Worm (Caenorhabditis elegans): ENCODE data around the gene nspg-13.

The nspg-13 gene

ce11 chrX:5293862-5294261 is 38.9 kb downstream of the nspg-13 start:
- TF ChIP-seq attf-3 (GFP tag; conservative IDR thresholded peaks at IDR 0.05) (no peak), hmg-20 (GFP tag; IDR thresholded peaks at IDR 0.05) (no peak), chd-7 (tag; optimal IDR thresholded peaks at IDR 0.05) (no peak), athp-1 (tag; optimal IDR thresholded peaks at IDR 0.05) (no peak), snpc-4 (GFP tag; optimal IDR thresholded peaks at IDR 0.05) (no peak), snpc-4 (tag; optimal IDR thresholded peaks at IDR 0.05) (no peak), mxl-1 (tag; optimal IDR thresholded peaks at IDR 0.05) (no peak), B0336.3 (GFP tag; IDR thresholded peaks at IDR 0.05) (no peak), F33H1.4 (GFP tag; IDR thresholded peaks at IDR 0.05) (no peak)

DNA sequence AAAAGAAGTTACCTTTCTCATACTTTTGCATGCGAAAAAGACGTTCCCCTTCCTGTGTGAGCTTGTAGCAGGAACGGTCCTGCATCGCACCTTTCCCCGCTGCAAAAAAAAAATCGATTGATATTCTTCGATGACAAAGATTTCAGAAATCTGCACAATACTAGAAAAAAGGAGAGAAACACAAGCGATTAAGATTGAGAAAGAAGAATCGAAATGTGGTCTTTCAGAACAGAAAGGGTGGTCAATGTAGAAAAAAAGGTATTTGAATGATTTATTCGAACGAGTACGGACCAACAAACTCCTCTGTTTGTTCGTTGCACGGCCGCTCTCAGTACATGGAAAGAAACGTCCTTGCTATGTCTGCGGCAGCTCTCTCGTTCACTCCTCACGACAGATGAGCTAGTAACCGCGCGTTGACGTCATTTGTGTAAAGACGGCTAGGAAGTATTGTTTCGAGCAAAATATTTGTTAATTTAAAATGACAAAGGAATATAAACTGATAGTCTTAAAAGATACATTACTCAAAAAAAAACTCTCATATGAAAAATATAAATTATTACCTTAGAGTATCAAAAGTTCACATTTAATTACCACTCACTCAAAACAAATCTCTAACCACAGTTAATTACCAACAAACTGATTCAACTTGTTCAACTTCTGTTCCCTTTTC is 43.1 kb downstream of the nspg-13 start, which contains the start of gene ift-81:
Gene ift-81, plus strand, starts transcription at position 620 of the 670 bp plus-strand sequence.
- TF ChIP-seq lin-40 (tag; optimal IDR thresholded peaks at IDR 0.05), result peak; percentile 32
- peak; percentile 10 for TF ChIP-seq K12H6.12 (tag; optimal IDR thresholded peaks at IDR 0.05)
- TF ChIP-seq ztf-18 (tag; optimal IDR thresholded peaks at IDR 0.05), result peak; percentile 82
- TF ChIP-seq ztf-26 (tag; optimal IDR thresholded peaks at IDR 0.05), result no peak

DNA sequence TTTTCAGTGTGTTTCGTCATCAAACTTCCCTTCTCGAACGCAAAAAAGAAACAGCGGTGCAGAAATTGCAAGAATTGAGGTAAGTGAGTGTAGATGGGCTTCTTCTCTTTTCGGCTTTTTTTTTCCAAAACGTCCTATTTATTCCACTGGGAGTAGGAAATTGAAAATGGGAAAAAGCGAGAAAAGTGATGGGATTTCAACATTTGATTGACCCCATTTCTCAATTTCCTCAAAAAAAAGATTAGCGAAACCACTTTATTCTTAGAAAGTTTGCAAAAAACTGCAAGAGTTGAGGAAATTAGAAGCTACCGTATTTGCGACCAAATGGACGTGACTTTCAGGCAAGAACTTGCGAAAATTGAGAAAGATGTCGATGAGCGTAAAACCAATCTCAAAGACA is 48.5 kb downstream of the nspg-13 start, which contains the start of gene ags-3:
Gene ags-3, minus strand, starts transcription at position 101 of the 400 bp plus-strand sequence.
- TF ChIP-seq madf-10 (tag; optimal IDR thresholded peaks at IDR 0.05) (no peak), T07F8.4 (tag; optimal IDR thresholded peaks at IDR 0.05) (no peak), cebp-2 (GFP tag; IDR thresholded peaks at IDR 0.05) (no peak), let-607 (tag; optimal IDR thresholded peaks at IDR 0.05) (no peak), B0019.2 (GFP tag; conservative IDR thresholded peaks at IDR 0.05) (no peak)
